Worm (Caenorhabditis elegans): ENCODE results near the gene nep-15.

Gene nep-15

DNA sequence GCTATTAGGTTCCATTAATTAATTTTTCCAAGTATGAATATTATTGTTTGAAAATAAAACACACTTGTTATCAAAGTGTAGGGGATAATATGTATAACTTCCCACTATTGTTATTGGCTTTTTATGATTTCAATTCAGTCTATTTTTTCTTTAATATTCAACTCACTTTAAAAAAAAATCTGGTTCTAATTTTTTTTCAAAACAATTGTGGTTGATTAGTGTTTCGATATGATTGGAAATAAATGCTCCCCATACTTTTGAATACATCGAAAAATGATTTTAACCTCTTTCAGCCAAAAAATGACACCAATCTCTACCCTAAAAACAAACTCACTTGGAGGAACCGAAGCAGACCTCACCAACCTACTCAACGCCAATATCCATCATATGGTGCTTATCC, 31.6 kb upstream of the nep-15 start, which contains the start of gene F55E10.2:
TSS of gene F55E10.2 (plus strand) at position 301 of the 400 bp plus-strand sequence.
- TF ChIP-seq sem-2 (GFP tag; optimal IDR thresholded peaks at IDR 0.05), result no peak
- TF ChIP-seq tbx-8 (GFP tag; optimal IDR thresholded peaks at IDR 0.05), result no peak
- TF ChIP-seq nhr-237 (tag; optimal IDR thresholded peaks at IDR 0.05), result no peak
- TF ChIP-seq ztf-11 (tag; optimal IDR thresholded peaks at IDR 0.05), result no peak

DNA sequence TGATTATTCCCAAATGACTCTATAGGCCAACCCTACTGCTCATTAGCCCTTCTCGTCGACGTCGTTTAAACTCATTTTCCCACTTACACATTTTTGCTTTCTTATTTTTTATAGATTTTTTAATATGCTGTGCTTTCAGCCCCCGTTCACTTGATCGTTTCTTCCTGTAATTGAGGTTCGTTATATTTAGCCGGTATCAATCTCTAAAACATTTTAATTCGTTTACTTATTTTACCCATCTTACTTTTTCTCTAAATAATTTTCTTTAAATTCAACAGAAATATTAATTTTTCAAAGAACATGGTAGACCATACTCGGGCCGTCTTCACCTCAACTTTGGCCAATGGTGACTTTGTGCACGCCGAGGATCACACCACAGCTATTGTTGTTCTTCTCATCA, 30.3 kb upstream of the nep-15 start, which contains the start of gene F55E10.1:
TSS of gene F55E10.1 (plus strand) at position 301 of the 400 bp plus-strand sequence.
- TF ChIP-seq lin-13 (tag; optimal IDR thresholded peaks at IDR 0.05), result no peak
- no peak for TF ChIP-seq elt-3 (tag; optimal IDR thresholded peaks at IDR 0.05)
- no peak for TF ChIP-seq tbx-8 (GFP tag; optimal IDR thresholded peaks at IDR 0.05)
- no peak for TF ChIP-seq nhr-76 (tag; optimal IDR thresholded peaks at IDR 0.05)
- no peak for TF ChIP-seq mab-5 (tag; optimal IDR thresholded peaks at IDR 0.05)
- no peak for TF ChIP-seq nhr-2 (tag; optimal IDR thresholded peaks at IDR 0.05)
- no peak for TF ChIP-seq pha-4 (tag; optimal IDR thresholded peaks at IDR 0.05)
- TF ChIP-seq ceh-43 (GFP tag; optimal IDR thresholded peaks at IDR 0.05), result no peak
- no peak for TF ChIP-seq lsy-2 (tag; optimal IDR thresholded peaks at IDR 0.05)
- no peak for TF ChIP-seq nhr-28 (tag; optimal IDR thresholded peaks at IDR 0.05)

DNA sequence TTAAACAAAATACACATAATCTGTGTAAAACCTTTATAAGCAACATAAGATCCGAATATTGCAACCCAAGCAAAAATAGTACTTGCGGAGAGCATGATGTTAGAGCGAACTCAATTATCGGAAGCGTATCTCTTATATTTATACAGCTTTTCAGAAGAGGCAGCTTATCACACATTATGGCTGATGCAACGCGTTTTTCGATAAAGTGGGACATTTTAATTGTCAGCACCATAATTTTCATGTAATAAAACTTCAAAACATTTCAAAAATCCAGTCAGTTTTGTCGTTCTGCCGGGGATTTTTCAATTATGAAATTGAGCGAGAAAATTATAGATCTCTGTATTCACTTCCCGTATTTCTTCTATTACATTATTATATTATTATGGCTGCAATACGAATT, 25.8 kb upstream of the nep-15 start, which contains the start of gene drd-5:
TSS of gene drd-5 (minus strand) at position 101 of the 400 bp plus-strand sequence.
- no peak for TF ChIP-seq elt-1 (tag; optimal IDR thresholded peaks at IDR 0.05; ENCODE audit: borderline replicate concordance, insufficient read depth)
- no peak for TF ChIP-seq ceh-39 (tag; optimal IDR thresholded peaks at IDR 0.05)
- no peak for TF ChIP-seq flh-1 (GFP tag; optimal IDR thresholded peaks at IDR 0.05)
- no peak for TF ChIP-seq nhr-28 (tag; optimal IDR thresholded peaks at IDR 0.05)
- no peak for TF ChIP-seq elt-3 (tag; optimal IDR thresholded peaks at IDR 0.05)

DNA sequence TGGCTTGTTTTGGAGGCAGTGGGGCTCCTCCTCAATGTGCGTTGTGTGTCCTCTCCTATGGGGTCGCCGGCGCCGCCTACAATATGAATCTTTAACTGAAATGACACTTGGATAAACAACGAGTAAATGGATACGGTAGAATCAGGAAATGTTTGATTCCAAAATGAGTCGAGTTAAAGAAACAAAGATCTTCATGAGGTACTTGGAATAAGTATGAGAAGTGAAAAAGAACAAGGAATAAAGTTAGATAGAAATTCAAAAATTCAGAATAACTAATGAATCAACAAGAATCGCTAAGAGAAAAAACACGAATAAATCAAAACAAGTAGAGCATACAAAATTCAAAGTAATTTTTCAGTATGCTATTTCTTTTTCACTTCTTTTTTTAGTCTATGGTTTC, 21.0 kb upstream of the nep-15 start, which contains the start of gene npr-28:
TSS of gene npr-28 (minus strand) at position 101 of the 400 bp plus-strand sequence.
- TF ChIP-seq M03D4.4 (tag; optimal IDR thresholded peaks at IDR 0.05) (no peak), ceh-43 (GFP tag; optimal IDR thresholded peaks at IDR 0.05) (no peak), ham-2 (GFP tag; optimal IDR thresholded peaks at IDR 0.05) (no peak), tbx-8 (GFP tag; optimal IDR thresholded peaks at IDR 0.05) (no peak), nhr-28 (tag; optimal IDR thresholded peaks at IDR 0.05) (no peak), ces-1 (GFP tag; optimal IDR thresholded peaks at IDR 0.05) (no peak), mep-1 (tag; optimal IDR thresholded peaks at IDR 0.05) (no peak), sem-2 (GFP tag; optimal IDR thresholded peaks at IDR 0.05) (no peak)

DNA sequence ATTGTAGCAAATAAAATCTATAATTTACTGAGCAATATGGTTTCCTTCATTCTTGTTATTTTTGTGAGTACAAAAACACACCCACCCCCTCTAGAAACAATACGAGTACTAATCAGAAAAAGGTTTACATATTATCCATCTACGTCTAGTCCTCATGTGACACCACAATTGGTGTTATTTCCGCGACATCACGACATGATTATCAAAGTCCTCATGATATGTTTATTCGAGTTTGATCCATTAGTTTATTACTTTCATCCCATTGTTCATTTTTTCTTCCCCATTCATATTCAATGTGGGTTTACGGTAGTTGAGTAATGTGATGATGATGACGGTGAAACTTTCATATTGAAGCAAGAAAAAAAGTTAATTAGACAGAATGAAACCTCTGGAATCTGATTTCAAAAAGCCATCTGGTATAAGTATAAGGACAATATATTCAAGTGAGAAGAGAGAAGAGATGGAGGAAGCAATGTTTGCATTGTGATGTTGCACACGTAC, 17.7 kb upstream of the nep-15 start:
- TF ChIP-seq zip-8 (tag; optimal IDR thresholded peaks at IDR 0.05) (no peak), unc-62 (GFP tag; optimal IDR thresholded peaks at IDR 0.05) (no peak), mls-2 (tag; optimal IDR thresholded peaks at IDR 0.05) (no peak), sem-2 (GFP tag; optimal IDR thresholded peaks at IDR 0.05) (no peak), nhr-12 (tag; optimal IDR thresholded peaks at IDR 0.05) (no peak), elt-1 (tag; optimal IDR thresholded peaks at IDR 0.05; ENCODE audit: borderline replicate concordance, insufficient read depth) (no peak), mep-1 (tag; optimal IDR thresholded peaks at IDR 0.05) (no peak), flh-1 (GFP tag; optimal IDR thresholded peaks at IDR 0.05) (no peak), unc-120 (tag; optimal IDR thresholded peaks at IDR 0.05; ENCODE audit: poor library complexity, severe bottlenecking) (no peak), lin-32 (GFP tag; optimal IDR thresholded peaks at IDR 0.05) (no peak), lsy-2 (tag; optimal IDR thresholded peaks at IDR 0.05) (no peak)

DNA sequence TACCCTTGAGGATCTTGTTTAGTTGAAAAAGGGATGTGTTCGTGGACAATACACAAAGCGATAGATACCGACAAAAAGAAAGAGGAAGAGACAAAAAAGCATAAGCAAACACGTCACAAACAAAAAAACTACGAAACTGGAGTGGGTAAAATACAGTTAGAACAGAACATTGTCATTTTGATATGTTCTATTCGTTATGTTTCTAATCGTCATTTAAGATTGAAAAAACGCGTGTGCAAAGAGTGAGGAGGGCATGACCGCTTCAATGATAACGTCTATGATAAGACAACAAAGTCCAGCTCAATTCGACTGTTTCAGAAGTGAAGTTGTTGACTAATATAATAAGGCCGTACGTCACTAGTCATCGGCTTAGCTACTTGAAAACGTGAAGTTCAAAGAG, 16.7 kb upstream of the nep-15 start:
- TF ChIP-seq ceh-39 (tag; optimal IDR thresholded peaks at IDR 0.05), result no peak
- TF ChIP-seq ces-1 (GFP tag; optimal IDR thresholded peaks at IDR 0.05), result no peak
- no peak for TF ChIP-seq mab-5 (tag; optimal IDR thresholded peaks at IDR 0.05)
- no peak for TF ChIP-seq zip-8 (tag; optimal IDR thresholded peaks at IDR 0.05)
- TF ChIP-seq ceh-83 (GFP tag; optimal IDR thresholded peaks at IDR 0.05), result no peak
- TF ChIP-seq nhr-237 (tag; optimal IDR thresholded peaks at IDR 0.05), result no peak
- no peak for TF ChIP-seq nhr-2 (tag; optimal IDR thresholded peaks at IDR 0.05)
- TF ChIP-seq tbx-8 (GFP tag; optimal IDR thresholded peaks at IDR 0.05), result no peak
- no peak for TF ChIP-seq M03D4.4 (tag; optimal IDR thresholded peaks at IDR 0.05)
- no peak for TF ChIP-seq nhr-12 (tag; optimal IDR thresholded peaks at IDR 0.05)
- TF ChIP-seq nhr-76 (tag; optimal IDR thresholded peaks at IDR 0.05), result no peak
- no peak for TF ChIP-seq flh-1 (GFP tag; optimal IDR thresholded peaks at IDR 0.05)
- no peak for TF ChIP-seq unc-120 (tag; optimal IDR thresholded peaks at IDR 0.05; ENCODE audit: poor library complexity, severe bottlenecking)
